Worm (Caenorhabditis elegans) whole organism, L3 larva: Measurements from ENCODE around the gene aqp-11.

Source experiments
- R02D3.7 ChIP-seq: fragments of 150-350 bp; optimal IDR thresholded peaks from 2 replicates; lab custom pipeline; 2014; ENCODE audit warnings: missing biosample characterization, missing genetic modification characterization
- daf-12 ChIP-seq: fragments of 150-350 bp; optimal IDR thresholded peaks from 2 replicates; lab custom pipeline; 2014; ENCODE audit warnings: missing biosample characterization, missing genetic modification reagents, missing genetic modification characterization
- egl-5 ChIP-seq: fragments of 150-350 bp; optimal IDR thresholded peaks from 2 replicates; lab custom pipeline; 2017; ENCODE audit warnings: missing biosample characterization, missing genetic modification reagents, missing genetic modification characterization, inconsistent platforms
- fos-1 ChIP-seq: fragments of 150-350 bp; optimal IDR thresholded peaks from 2 replicates; lab custom pipeline; 2014; ENCODE audit warnings: missing biosample characterization, missing genetic modification characterization
- lsy-12 ChIP-seq: sonication (generic microtip); optimal IDR thresholded peaks from 2 replicates; lab custom pipeline; 2016; ENCODE audit warnings: mild to moderate bottlenecking, missing genetic modification characterization, missing compliant biosample characterization
- pqm-1 ChIP-seq: fragments of 150-350 bp; optimal IDR thresholded peaks from 2 replicates; lab custom pipeline; 2017; ENCODE audit warnings: missing biosample characterization, missing genetic modification characterization, inconsistent platforms
- zag-1 ChIP-seq: fragments of 150-350 bp; optimal IDR thresholded peaks from 2 replicates; lab custom pipeline; 2014; ENCODE audit warnings: missing biosample characterization, missing genetic modification characterization
- ztf-4 ChIP-seq: fragments of 150-350 bp; optimal IDR thresholded peaks from 2 replicates; lab custom pipeline; 2014; ENCODE audit warnings: missing biosample characterization, missing genetic modification characterization

DNA sequence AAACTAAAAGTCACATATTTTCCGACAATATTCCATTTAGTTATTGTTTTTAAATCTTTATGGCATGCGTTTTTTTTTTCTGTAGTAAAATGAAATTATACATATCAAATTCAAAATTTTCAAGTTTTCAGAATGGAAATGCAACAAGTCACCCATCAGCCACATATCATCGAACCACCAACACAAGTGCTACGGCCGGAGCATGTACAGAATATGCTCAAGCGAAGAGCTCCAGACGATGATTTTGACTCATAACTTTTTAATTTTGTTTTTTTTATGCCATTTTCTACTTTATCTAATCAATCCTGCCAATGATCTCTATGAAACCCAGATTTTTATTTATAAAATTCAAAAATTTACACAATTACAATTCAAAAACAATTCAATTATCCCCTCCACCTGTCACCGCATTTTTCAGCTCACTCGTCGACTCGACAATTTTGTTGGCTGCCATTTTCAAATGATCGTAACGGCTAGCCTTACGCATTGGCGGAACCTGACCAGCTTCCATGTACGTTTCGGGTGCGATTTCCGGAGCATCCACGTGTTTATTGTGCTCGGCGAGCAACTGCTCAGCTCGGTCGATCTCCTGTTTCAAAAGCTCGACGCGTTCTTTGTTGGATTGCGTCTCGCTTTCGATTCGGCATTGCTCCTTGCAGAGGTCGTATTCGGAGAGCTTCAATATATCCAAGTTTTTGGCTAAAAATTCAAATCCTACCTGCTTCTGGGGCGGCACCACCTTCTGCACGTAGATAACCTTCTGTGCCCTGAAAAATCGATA is 47.2 kb upstream of the aqp-11 start:
- no peak for TF ChIP-seq ztf-4 (tag; lab: Kevin White, UChicago)
- no peak for TF ChIP-seq zag-1 (tag; lab: Kevin White, UChicago)
- no peak for TF ChIP-seq pqm-1 (tag; lab: Kevin White, UChicago)
- no peak for TF ChIP-seq fos-1 (tag; lab: Kevin White, UChicago)
- no peak for TF ChIP-seq egl-5 (tag; lab: Kevin White, UChicago)
- no peak for TF ChIP-seq R02D3.7 (tag; lab: Kevin White, UChicago)
- no peak for TF ChIP-seq daf-12
- TF ChIP-seq lsy-12 (tag; lab: Kevin White, UChicago), result no peak
